Fruit fly (Drosophila melanogaster) whole organism, prepupa: Measurements from ENCODE around the gene Rpn12.
A peak's percentile ranks its signal among the peaks of the same experiment; 100 is the strongest.

Experiments used
- CG10631 ChIP-seq: fragments of 200-800 bp; sonication (Bioruptor generic); optimal IDR thresholded peaks from 2 replicates; lab custom pipeline; 2016; ENCODE audit warnings: missing biosample characterization, missing genetic modification characterization
- CG10669 ChIP-seq: fragments of 200-800 bp; sonication (Bioruptor generic); optimal IDR thresholded peaks from 3 replicates; lab custom pipeline; 2018; ENCODE audit warnings: missing biosample characterization, mild to moderate bottlenecking, missing genetic modification characterization, moderate library complexity
- CG11294 ChIP-seq: fragments of 200-800 bp; sonication (Bioruptor generic); IDR thresholded peaks from 2 replicates; pipeline ENCODE4 v1.3.6; 2022; ENCODE audit warnings: missing biosample characterization, missing genetic modification characterization
- CG11762 ChIP-seq: fragments of 200-800 bp; sonication (Bioruptor generic); optimal IDR thresholded peaks from 3 replicates; lab custom pipeline; 2016; ENCODE audit warnings: missing biosample characterization, missing genetic modification characterization; ENCODE audit not compliant: insufficient read depth
- CG15336 ChIP-seq: fragments of 200-800 bp; sonication (Bioruptor generic); IDR thresholded peaks from 2 replicates; pipeline ENCODE4 v1.3.6; 2022; ENCODE audit warnings: missing biosample characterization, missing genetic modification characterization
- CG1621 ChIP-seq: fragments of 200-800 bp; sonication (Bioruptor generic); optimal IDR thresholded peaks from 3 replicates; lab custom pipeline; 2018; ENCODE audit warnings: missing biosample characterization, mild to moderate bottlenecking, missing genetic modification characterization
- CG3032 ChIP-seq: fragments of 200-800 bp; optimal IDR thresholded peaks from 2 replicates; lab custom pipeline; 2019; ENCODE audit warnings: missing biosample characterization, mild to moderate bottlenecking, missing genetic modification characterization, moderate library complexity
- CG31627 ChIP-seq: fragments of 200-800 bp; sonication (Bioruptor generic); optimal IDR thresholded peaks from 3 replicates; lab custom pipeline; 2016; ENCODE audit warnings: missing biosample characterization, missing genetic modification characterization
- CG32006 ChIP-seq: fragments of 200-800 bp; sonication (Bioruptor generic); optimal IDR thresholded peaks from 3 replicates; lab custom pipeline; 2017; ENCODE audit warnings: missing biosample characterization, mild to moderate bottlenecking, missing genetic modification characterization
- CG34406 ChIP-seq: fragments of 200-800 bp; sonication (Bioruptor generic); optimal IDR thresholded peaks from 3 replicates; lab custom pipeline; 2016; ENCODE audit warnings: missing biosample characterization, missing genetic modification characterization
- CG3919 ChIP-seq: fragments of 200-800 bp; sonication (Bioruptor generic); optimal IDR thresholded peaks from 3 replicates; lab custom pipeline; 2016; ENCODE audit warnings: missing biosample characterization, missing genetic modification characterization
- CG4318 ChIP-seq: fragments of 200-800 bp; sonication (Bioruptor generic); optimal IDR thresholded peaks from 3 replicates; lab custom pipeline; 2017; ENCODE audit warnings: missing biosample characterization, mild to moderate bottlenecking, missing genetic modification characterization
- CG6163 ChIP-seq: fragments of 200-800 bp; sonication (Bioruptor generic); IDR thresholded peaks from 3 replicates; pipeline ENCODE4 v1.3.6; 2022; ENCODE audit warnings: missing biosample characterization, missing genetic modification characterization
- CG6792 ChIP-seq: fragments of 200-800 bp; sonication (Bioruptor generic); optimal IDR thresholded peaks from 3 replicates; lab custom pipeline; 2016; ENCODE audit warnings: missing biosample characterization, missing genetic modification characterization
- CG6854 ChIP-seq: fragments of 200-800 bp; sonication (Bioruptor generic); optimal IDR thresholded peaks from 2 replicates; lab custom pipeline; 2017; ENCODE audit warnings: missing biosample characterization, mild to moderate bottlenecking, missing genetic modification characterization
- CG7368 ChIP-seq: fragments of 200-800 bp; sonication (Bioruptor generic); optimal IDR thresholded peaks from 3 replicates; lab custom pipeline; 2016; ENCODE audit warnings: missing biosample characterization, missing genetic modification characterization
- CG8119 ChIP-seq: fragments of 200-800 bp; sonication (Bioruptor generic); IDR thresholded peaks from 3 replicates; pipeline ENCODE4 v1.3.6; 2022; ENCODE audit warnings: missing biosample characterization, missing genetic modification characterization
- Eip78C ChIP-seq: fragments of 200-800 bp; sonication (Bioruptor generic); peaks from one replicate; lab custom pipeline; 2016; ENCODE audit warnings: missing biosample characterization, missing genetic modification characterization
- Eip93F ChIP-seq: fragments of 200-800 bp; sonication (Bioruptor generic); optimal IDR thresholded peaks from 2 replicates; lab custom pipeline; 2016; ENCODE audit warnings: missing biosample characterization, mild to moderate bottlenecking, missing genetic modification characterization
- Ets21C ChIP-seq: fragments of 200-800 bp; sonication (Bioruptor generic); optimal IDR thresholded peaks from 3 replicates; lab custom pipeline; 2016; ENCODE audit warnings: missing biosample characterization, missing genetic modification characterization
- Ets96B ChIP-seq: fragments of 200-800 bp; optimal IDR thresholded peaks from 2 replicates; lab custom pipeline; 2019; ENCODE audit warnings: missing biosample characterization, mild to moderate bottlenecking, missing genetic modification characterization, moderate library complexity
- Gug ChIP-seq: fragments of 200-800 bp; sonication (Bioruptor generic); IDR thresholded peaks from 2 replicates; pipeline ENCODE4 v1.3.6; 2022; ENCODE audit warnings: missing biosample characterization, missing genetic modification characterization
- Hr38 ChIP-seq: sonication (Bioruptor generic); optimal IDR thresholded peaks from 2 replicates; lab custom pipeline; 2016; ENCODE audit warnings: missing biosample characterization, missing genetic modification characterization
- Hr39 ChIP-seq: fragments of 200-800 bp; sonication (Bioruptor generic); optimal IDR thresholded peaks from 2 replicates; lab custom pipeline; 2016; ENCODE audit warnings: missing biosample characterization, missing genetic modification characterization
- Hr4 ChIP-seq: fragments of 200-800 bp; sonication (Bioruptor generic); optimal IDR thresholded peaks from 3 replicates; lab custom pipeline; 2016; ENCODE audit warnings: missing biosample characterization, missing genetic modification characterization
- Met ChIP-seq: fragments of 200-800 bp; sonication (Bioruptor generic); optimal IDR thresholded peaks from 3 replicates; lab custom pipeline; 2016; ENCODE audit warnings: missing biosample characterization, missing genetic modification characterization
- OdsH ChIP-seq: fragments of 200-800 bp; sonication (Bioruptor generic); optimal IDR thresholded peaks from 3 replicates; lab custom pipeline; 2016; ENCODE audit warnings: missing biosample characterization, missing genetic modification characterization
- Smox ChIP-seq: fragments of 200-800 bp; sonication (Bioruptor generic); optimal IDR thresholded peaks from 3 replicates; lab custom pipeline; 2016; ENCODE audit warnings: missing biosample characterization, missing genetic modification characterization
- Sox102F ChIP-seq: fragments of 200-800 bp; sonication (Bioruptor generic); optimal IDR thresholded peaks from 2 replicates; lab custom pipeline; 2016; ENCODE audit warnings: missing biosample characterization, mild to moderate bottlenecking, missing genetic modification characterization
- Sox14 ChIP-seq: fragments of 200-800 bp; sonication (Bioruptor generic); optimal IDR thresholded peaks from 3 replicates; lab custom pipeline; 2016; ENCODE audit warnings: missing biosample characterization, missing genetic modification characterization
- achi ChIP-seq: fragments of 200-800 bp; sonication (Bioruptor generic); optimal IDR thresholded peaks from 3 replicates; lab custom pipeline; 2016; ENCODE audit warnings: missing biosample characterization, missing genetic modification characterization
- acj6 ChIP-seq: fragments of 200-800 bp; sonication (Bioruptor generic); optimal IDR thresholded peaks from 3 replicates; lab custom pipeline; 2016; ENCODE audit warnings: missing biosample characterization, missing genetic modification characterization
- cyc ChIP-seq: fragments of 200-800 bp; sonication (Bioruptor generic); optimal IDR thresholded peaks from 3 replicates; lab custom pipeline; 2016; ENCODE audit warnings: missing biosample characterization, missing genetic modification characterization
- eg ChIP-seq: fragments of 200-800 bp; sonication (Bioruptor generic); IDR thresholded peaks from 3 replicates; pipeline ENCODE4 v1.3.6; 2022; ENCODE audit warnings: missing biosample characterization, missing genetic modification characterization
- esn ChIP-seq: fragments of 200-800 bp; sonication (Bioruptor generic); optimal IDR thresholded peaks from 2 replicates; lab custom pipeline; 2016; ENCODE audit warnings: missing biosample characterization, mild to moderate bottlenecking, missing genetic modification characterization, moderate library complexity
- fd85E ChIP-seq: fragments of 200-800 bp; sonication (Bioruptor generic); optimal IDR thresholded peaks from 3 replicates; lab custom pipeline; 2016; ENCODE audit warnings: missing biosample characterization, missing genetic modification characterization
- lz ChIP-seq: fragments of 200-800 bp; sonication (Bioruptor generic); optimal IDR thresholded peaks from 3 replicates; lab custom pipeline; 2016; ENCODE audit warnings: missing biosample characterization, missing genetic modification characterization
- pdm3 ChIP-seq: fragments of 200-800 bp; sonication (Bioruptor generic); optimal IDR thresholded peaks from 3 replicates; lab custom pipeline; 2016; ENCODE audit warnings: missing biosample characterization, missing genetic modification characterization
- spab ChIP-seq: fragments of 200-800 bp; sonication (Bioruptor generic); optimal IDR thresholded peaks from 2 replicates; lab custom pipeline; 2017; ENCODE audit warnings: missing biosample characterization, mild to moderate bottlenecking, missing genetic modification characterization, missing genetic modification reagents
- ss ChIP-seq, 2 experiments: fragments of 200-800 bp; sonication (Bioruptor generic); optimal IDR thresholded peaks; 2 replicates in 1 of 2; 3 replicates in 1 of 2; lab custom pipeline; 2017 to 2018; ENCODE audit warnings: mild to moderate bottlenecking in 2 of 2, missing biosample characterization in 2 of 2, missing genetic modification characterization in 2 of 2, moderate library complexity in 1 of 2
- svp ChIP-seq: fragments of 200-800 bp; sonication (Bioruptor generic); peaks from one replicate; lab custom pipeline; 2016; ENCODE audit warnings: missing biosample characterization, missing genetic modification characterization
- topi ChIP-seq: fragments of 200-800 bp; sonication (Bioruptor generic); optimal IDR thresholded peaks from 3 replicates; lab custom pipeline; 2016; ENCODE audit warnings: missing biosample characterization, missing genetic modification characterization

The Rpn12 gene

DNA sequence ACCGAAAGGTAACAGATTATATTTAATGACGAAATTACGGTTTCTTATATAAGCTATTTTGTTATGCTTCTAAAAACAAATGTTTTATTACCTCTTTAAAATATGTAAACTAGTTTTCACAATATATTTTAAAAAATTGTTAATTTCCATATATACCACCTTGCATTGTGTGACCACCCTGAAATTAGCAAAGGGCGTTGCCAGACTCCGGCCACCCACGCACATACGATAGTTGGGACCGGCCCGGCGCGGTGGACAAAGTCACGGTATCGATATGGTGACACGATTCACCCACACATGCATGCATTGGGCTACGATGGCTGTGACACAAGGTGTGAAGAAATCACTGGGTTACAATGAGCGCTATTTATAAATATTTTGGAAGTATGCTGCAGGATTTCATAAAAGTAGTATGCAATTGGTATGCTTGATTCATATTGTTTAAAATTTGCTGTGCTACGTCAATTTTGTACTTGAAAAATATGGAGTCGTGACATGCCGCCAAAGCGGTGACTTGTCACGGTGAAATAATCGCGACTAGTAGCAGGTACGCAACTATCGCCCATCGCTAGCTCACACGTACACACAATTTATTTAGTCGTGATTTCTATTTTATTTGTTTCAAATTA, 5.3 kb downstream of the Rpn12 start (continued):
- peak; percentile 73 for TF ChIP-seq eg (GFP tag; lab: Robert Waterston, UW)
- TF ChIP-seq CG3919 (GFP tag; lab: Kevin White, UChicago), result peak; percentile 59
- no peak for TF ChIP-seq CG6854 (GFP tag; lab: Kevin White, UChicago)
- no peak for TF ChIP-seq CG4318 (GFP tag; lab: Kevin White, UChicago)
- peak; percentile 55 for TF ChIP-seq OdsH (GFP tag; lab: Kevin White, UChicago)
- TF ChIP-seq CG34406 (GFP tag; lab: Kevin White, UChicago), result no peak
- TF ChIP-seq ss (GFP tag; optimal IDR thresholded peaks at IDR 0.05; lab: Kevin White, UChicago), result no peak
- TF ChIP-seq spab, result no peak
- TF ChIP-seq Hr38, result no peak
- TF ChIP-seq CG6792 (GFP tag; lab: Kevin White, UChicago), result peak; percentile 10
- no peak for TF ChIP-seq achi
- TF ChIP-seq Sox102F (GFP tag; lab: Kevin White, UChicago), result no peak
- TF ChIP-seq CG7368 (GFP tag; lab: Kevin White, UChicago), result no peak
- no peak for TF ChIP-seq fd85E (GFP tag; lab: Kevin White, UChicago)
- TF ChIP-seq Met, result no peak
- TF ChIP-seq Smox (GFP tag; lab: Kevin White, UChicago), result no peak
- TF ChIP-seq CG32006 (GFP tag; lab: Kevin White, UChicago), result no peak
- TF ChIP-seq CG15336 (GFP tag; lab: Robert Waterston, UW), result peak; percentile 43; the same call in 1 of the 2 replicates
- TF ChIP-seq pdm3 (GFP tag; lab: Kevin White, UChicago), result no peak
- no peak for TF ChIP-seq CG11762 (GFP tag; lab: Kevin White, UChicago)
- TF ChIP-seq CG6163 (GFP tag; lab: Robert Waterston, UW), result peak; percentile 38; the same call in 1 of the 3 replicates
- no peak for TF ChIP-seq Eip93F (GFP tag; lab: Kevin White, UChicago)
- peak; percentile 50 for TF ChIP-seq cyc (GFP tag; lab: Kevin White, UChicago)
- peak; percentile 64 for TF ChIP-seq Sox14 (GFP tag; lab: Kevin White, UChicago)
- 0 out of 3 replicates have a peak, but pooled peaks have one; percentile 54 for TF ChIP-seq CG8119 (GFP tag; lab: Robert Waterston, UW)
- peak; percentile 57 for TF ChIP-seq CG3032 (tag; lab: Kevin White, UChicago)
- TF ChIP-seq Gug (GFP tag; lab: Robert Waterston, UW), result no peak
- no peak for TF ChIP-seq CG10669 (GFP tag; lab: Kevin White, UChicago)
- peak; percentile 66 for TF ChIP-seq esn

DNA sequence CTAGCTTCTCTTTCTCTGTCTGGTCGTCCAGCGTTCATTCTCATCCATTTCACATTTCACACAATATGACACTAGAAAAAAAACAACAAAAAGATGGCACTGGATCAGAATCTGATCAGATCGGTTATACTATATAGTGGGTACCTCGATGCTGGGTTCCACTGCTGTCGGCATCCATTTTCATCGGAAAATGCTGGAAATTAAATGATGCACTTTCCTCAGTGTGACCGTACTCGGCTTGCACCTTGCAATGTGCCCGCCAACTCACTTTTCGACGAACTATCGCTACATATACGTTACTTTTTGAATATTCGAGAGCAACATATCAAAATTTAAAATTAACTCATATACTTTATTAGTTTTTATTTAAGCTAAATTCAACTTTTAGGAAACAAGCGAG, 8.0 kb downstream of the Rpn12 start, which contains the start of gene tra:
TSS of gene tra (minus strand) at position 191 of the 400 bp plus-strand sequence.
- TF ChIP-seq Eip78C (GFP tag; lab: Kevin White, UChicago), result peak; percentile 69
- no peak for TF ChIP-seq Smox (GFP tag; lab: Kevin White, UChicago)
- no peak for TF ChIP-seq topi (GFP tag; lab: Kevin White, UChicago)

DNA sequence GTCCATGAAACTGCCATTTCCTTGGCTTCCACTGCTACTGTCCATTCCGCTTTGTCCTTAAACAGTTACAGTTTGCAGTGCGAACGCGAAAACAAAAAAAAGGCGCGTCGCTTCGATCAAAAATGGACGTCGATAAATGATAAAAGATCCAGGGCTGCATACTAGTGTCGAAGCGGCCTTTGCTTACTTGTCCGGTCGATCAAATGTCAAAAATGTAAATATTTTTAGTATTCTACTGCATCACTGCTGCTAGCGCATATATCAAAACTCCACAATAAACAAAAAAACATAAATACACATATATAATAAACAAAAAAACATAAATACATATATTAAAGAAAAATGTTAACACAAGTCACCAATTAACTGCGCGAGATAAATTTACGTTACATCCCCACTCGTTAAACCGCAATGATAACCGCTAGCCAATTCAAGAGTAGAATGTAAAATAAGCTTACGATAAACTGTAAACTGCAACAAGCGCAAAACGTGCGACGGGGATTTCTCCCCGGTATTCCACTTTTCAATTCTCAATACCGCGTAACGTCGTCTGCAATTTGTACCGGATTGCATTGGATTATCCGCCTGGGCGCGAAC, 12.2 kb downstream of the Rpn12 start, which contains the start of the genes spd-2 and Apl:
TSS of gene spd-2 (minus strand) at position 93 of the 597 bp plus-strand sequence.
TSS of gene Apl (plus strand) at position 260 of the 597 bp plus-strand sequence.
- TF ChIP-seq CG1621 (tag; lab: Kevin White, UChicago), result peak; percentile 12
- no peak for TF ChIP-seq CG4318 (GFP tag; lab: Kevin White, UChicago)
- no peak for TF ChIP-seq Ets21C (GFP tag; lab: Kevin White, UChicago)
- no peak for TF ChIP-seq CG34406 (GFP tag; lab: Kevin White, UChicago)

DNA sequence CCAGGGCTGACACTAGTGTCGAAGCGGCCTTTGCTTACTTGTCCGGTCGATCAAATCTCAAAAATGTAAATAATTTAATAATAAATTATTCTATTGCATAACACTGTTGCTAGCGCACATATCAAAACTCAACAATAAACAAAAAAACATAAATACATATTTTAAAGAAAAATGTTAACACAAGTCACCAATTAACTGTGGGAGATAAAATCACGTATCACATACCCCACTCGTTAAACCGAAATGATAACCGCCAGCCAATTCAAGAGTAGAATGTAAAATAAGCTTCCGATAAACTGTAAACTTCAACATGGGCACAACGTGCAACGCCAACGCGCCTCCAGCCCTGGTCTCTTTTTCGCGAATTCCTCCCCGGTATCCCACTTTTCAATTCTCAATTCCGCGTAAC, 19.9 kb downstream of the Rpn12 start, which contains the start of gene Arts:
TSS of gene Arts (plus strand) at position 116 of the 409 bp plus-strand sequence.
- peak; percentile 44 for TF ChIP-seq acj6 (GFP tag; lab: Kevin White, UChicago)
- peak; percentile 74 for TF ChIP-seq svp (GFP tag; lab: Kevin White, UChicago)
- peak; percentile 25 for TF ChIP-seq Met
- TF ChIP-seq CG3919 (GFP tag; lab: Kevin White, UChicago), result peak; percentile 31
- no peak for TF ChIP-seq Ets21C (GFP tag; lab: Kevin White, UChicago)
- peak in 1 of 2 experiments; percentile 49 for TF ChIP-seq ss (GFP tag; optimal IDR thresholded peaks at IDR 0.05; lab: Kevin White, UChicago)
- peak; percentile 38 for TF ChIP-seq achi
- peak; percentile 57 for TF ChIP-seq Eip78C (GFP tag; lab: Kevin White, UChicago)
- peak; percentile 26 for TF ChIP-seq CG31627 (GFP tag; lab: Kevin White, UChicago)
- peak; percentile 6 for TF ChIP-seq Sox14 (GFP tag; lab: Kevin White, UChicago)
- peak; percentile 5 for TF ChIP-seq Hr39
- peak; percentile 18 for TF ChIP-seq topi (GFP tag; lab: Kevin White, UChicago)
- no peak for TF ChIP-seq CG7368 (GFP tag; lab: Kevin White, UChicago)
- peak; percentile 17 for TF ChIP-seq CG6792 (GFP tag; lab: Kevin White, UChicago)
- TF ChIP-seq lz (GFP tag; lab: Kevin White, UChicago), result peak; percentile 13
- peak; percentile 20 for TF ChIP-seq OdsH (GFP tag; lab: Kevin White, UChicago)
- peak; percentile 34 for TF ChIP-seq Eip93F (GFP tag; lab: Kevin White, UChicago)
- peak; percentile 48 for TF ChIP-seq CG10631 (GFP tag; lab: Kevin White, UChicago)
- peak; percentile 30 for TF ChIP-seq Hr4 (GFP tag; lab: Kevin White, UChicago)
- no peak for TF ChIP-seq Sox102F (GFP tag; lab: Kevin White, UChicago)
- TF ChIP-seq CG11294 (GFP tag; lab: Robert Waterston, UW), result no peak
- TF ChIP-seq pdm3 (GFP tag; lab: Kevin White, UChicago), result peak; percentile 25
- peak; percentile 13 for TF ChIP-seq Ets96B (tag; lab: Kevin White, UChicago)
- peak; percentile 7 for TF ChIP-seq CG34406 (GFP tag; lab: Kevin White, UChicago)
